Worm (Caenorhabditis elegans) whole organism, midembryonic: Measurements from ENCODE around the gene copb-2.

Experiments used
- T22C8.4 ChIP-seq: fragments of 200-800 bp; sonication (Bioruptor generic); IDR thresholded peaks from 2 replicates; pipeline ENCODE4 v1.3.6; 2022; ENCODE audit warnings: missing genetic modification characterization, missing compliant biosample characterization
- cog-1 ChIP-seq: sonication (generic microtip); optimal IDR thresholded peaks from 2 replicates; lab custom pipeline; 2016; ENCODE audit warnings: missing genetic modification characterization, missing compliant biosample characterization
- flt-1 ChIP-seq: fragments of 200-800 bp; sonication (Bioruptor generic); IDR thresholded peaks from 2 replicates; pipeline ENCODE4 v1.3.6; 2022; ENCODE audit warnings: missing genetic modification characterization, missing compliant biosample characterization
- ztf-23 ChIP-seq: fragments of 200-800 bp; sonication (Bioruptor generic); IDR thresholded peaks from 2 replicates; pipeline ENCODE4 v1.3.6; 2022; ENCODE audit warnings: missing genetic modification reagents, missing genetic modification characterization, missing compliant biosample characterization
- ztf-29 ChIP-seq: fragments of 200-800 bp; sonication (Bioruptor generic); IDR thresholded peaks from 2 replicates; pipeline ENCODE4 v1.3.6; 2022; ENCODE audit warnings: missing genetic modification reagents, missing genetic modification characterization, missing compliant biosample characterization

DNA sequence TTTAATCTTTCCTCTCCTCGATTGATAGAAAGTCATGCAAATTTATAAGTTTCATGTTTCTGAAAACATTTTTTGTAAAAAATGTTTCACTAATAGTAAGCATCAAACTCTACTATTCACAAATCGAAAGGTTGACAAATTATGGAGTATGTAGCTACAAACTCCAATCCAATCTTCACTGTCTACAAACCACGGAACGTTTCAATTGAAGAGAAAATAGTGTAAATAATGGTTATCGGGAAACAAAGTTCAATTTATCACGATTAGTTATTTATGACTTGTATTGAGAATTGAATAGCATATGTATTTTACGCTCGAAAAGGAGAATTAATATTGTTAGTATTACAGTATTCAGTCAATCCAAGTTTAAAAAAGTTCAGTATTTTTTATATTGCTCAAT, 40.1 kb downstream of the copb-2 start:
- TF ChIP-seq cog-1 (no peak), ztf-29 (GFP tag; lab: Robert Waterston, UW) (no peak), flt-1 (GFP tag; lab: Robert Waterston, UW) (no peak), T22C8.4 (GFP tag; lab: Robert Waterston, UW) (no peak), ztf-23 (no peak)
